Worm (Caenorhabditis elegans) whole organism, L2 larva: Measurements from ENCODE around the gene dlc-2.

ENCODE experiments used
- C34F6.9 ChIP-seq: fragments of 150-350 bp; optimal IDR thresholded peaks from 2 replicates; lab custom pipeline; 2014; ENCODE audit warnings: missing biosample characterization, missing genetic modification characterization
- F13H6.1 ChIP-seq: sonication (generic microtip); optimal IDR thresholded peaks from 2 replicates; lab custom pipeline; 2016; ENCODE audit warnings: missing genetic modification characterization, missing compliant biosample characterization
- Y55F3AM.14 ChIP-seq: fragments of 200-800 bp; sonication (Bioruptor generic); optimal IDR thresholded peaks from 2 replicates; lab custom pipeline; 2018; ENCODE audit warnings: mild to moderate bottlenecking, missing genetic modification characterization, missing compliant biosample characterization
- aly-2 ChIP-seq: fragments of 150-350 bp; optimal IDR thresholded peaks from 2 replicates; lab custom pipeline; 2014; ENCODE audit warnings: missing biosample characterization, missing genetic modification characterization
- ama-1 ChIP-seq: fragments of 150-350 bp; optimal IDR thresholded peaks from 2 replicates; lab custom pipeline; 2018; ENCODE audit warnings: inconsistent platforms
- blmp-1 ChIP-seq: sonication (generic microtip); optimal IDR thresholded peaks from 2 replicates; lab custom pipeline; 2017; ENCODE audit warnings: missing genetic modification characterization, mild to moderate bottlenecking, missing compliant biosample characterization, antibody characterized with exemption, moderate library complexity; ENCODE audit not compliant: insufficient read depth
- ceh-82 ChIP-seq: fragments of 150-350 bp; optimal IDR thresholded peaks from 2 replicates; lab custom pipeline; 2014; ENCODE audit warnings: missing biosample characterization, missing genetic modification characterization
- crh-2 ChIP-seq: sonication (generic microtip); optimal IDR thresholded peaks from 2 replicates; lab custom pipeline; 2017; ENCODE audit warnings: missing biosample characterization, missing genetic modification characterization
- dmd-4 ChIP-seq: sonication (generic microtip); optimal IDR thresholded peaks from 2 replicates; lab custom pipeline; 2017; ENCODE audit warnings: missing biosample characterization, missing genetic modification characterization
- elt-3 ChIP-seq: sonication (generic microtip); optimal IDR thresholded peaks from 2 replicates; lab custom pipeline; 2017; ENCODE audit warnings: missing biosample characterization, missing genetic modification characterization
- fos-1 ChIP-seq: fragments of 150-350 bp; optimal IDR thresholded peaks from 2 replicates; lab custom pipeline; 2014; ENCODE audit warnings: missing biosample characterization, missing genetic modification characterization
- gmeb-1 ChIP-seq: fragments of 150-350 bp; optimal IDR thresholded peaks from 2 replicates; lab custom pipeline; 2014; ENCODE audit warnings: missing biosample characterization, missing genetic modification characterization
- lin-13 ChIP-seq: fragments of 150-350 bp; optimal IDR thresholded peaks from 2 replicates; lab custom pipeline; 2014; ENCODE audit warnings: missing biosample characterization, missing genetic modification reagents, missing genetic modification characterization
- lsy-2 ChIP-seq, 2 experiments: fragments of 150-350 bp in 1 of 2; sonication (generic microtip) in 1 of 2; optimal IDR thresholded peaks; 2 replicates each; lab custom pipeline; 2014 to 2017; ENCODE audit warnings: missing biosample characterization in 2 of 2, missing genetic modification characterization in 2 of 2
- mab-5 ChIP-seq: fragments of 150-350 bp; optimal IDR thresholded peaks from 2 replicates; lab custom pipeline; 2014; ENCODE audit warnings: missing biosample characterization, missing genetic modification characterization
- mbf-1 ChIP-seq: sonication (generic microtip); optimal IDR thresholded peaks from 2 replicates; lab custom pipeline; 2017; ENCODE audit warnings: missing biosample characterization, missing genetic modification characterization
- mdl-1 ChIP-seq, 2 experiments: fragments of 150-350 bp in 1 of 2; sonication (generic microtip) in 1 of 2; optimal IDR thresholded peaks; 2 replicates each; lab custom pipeline; 2017; ENCODE audit warnings: missing biosample characterization in 2 of 2, missing genetic modification characterization in 2 of 2
- nhr-10 ChIP-seq: sonication (generic microtip); optimal IDR thresholded peaks from 2 replicates; lab custom pipeline; 2017; ENCODE audit warnings: missing biosample characterization, missing genetic modification characterization
- nhr-11 ChIP-seq: fragments of 150-350 bp; optimal IDR thresholded peaks from 2 replicates; lab custom pipeline; 2014; ENCODE audit warnings: missing biosample characterization, missing genetic modification characterization
- nhr-12 ChIP-seq: fragments of 150-350 bp; optimal IDR thresholded peaks from 2 replicates; lab custom pipeline; 2014; ENCODE audit warnings: missing biosample characterization, missing genetic modification characterization
- nhr-129 ChIP-seq: fragments of 150-350 bp; optimal IDR thresholded peaks from 2 replicates; lab custom pipeline; 2014; ENCODE audit warnings: missing biosample characterization, missing genetic modification characterization
- nhr-21 ChIP-seq: fragments of 150-350 bp; optimal IDR thresholded peaks from 2 replicates; lab custom pipeline; 2014; ENCODE audit warnings: missing biosample characterization, missing genetic modification characterization
- nhr-23 ChIP-seq: fragments of 150-350 bp; optimal IDR thresholded peaks from 2 replicates; lab custom pipeline; 2014; ENCODE audit warnings: missing biosample characterization, missing genetic modification reagents, missing genetic modification characterization
- nhr-237 ChIP-seq: fragments of 150-350 bp; optimal IDR thresholded peaks from 2 replicates; lab custom pipeline; 2014; ENCODE audit warnings: missing biosample characterization, missing genetic modification characterization
- nhr-25 ChIP-seq: fragments of 150-350 bp; sonication (generic microtip); optimal IDR thresholded peaks from 3 replicates; lab custom pipeline; 2014; ENCODE audit warnings: missing biosample characterization, missing genetic modification characterization
- nhr-77 ChIP-seq: fragments of 150-350 bp; optimal IDR thresholded peaks from 2 replicates; lab custom pipeline; 2014; ENCODE audit warnings: missing biosample characterization, missing genetic modification characterization
- peb-1 ChIP-seq: fragments of 150-350 bp; optimal IDR thresholded peaks from 2 replicates; lab custom pipeline; 2014; ENCODE audit warnings: missing biosample characterization, missing genetic modification characterization
- sem-4 ChIP-seq: fragments of 150-350 bp; optimal IDR thresholded peaks from 2 replicates; lab custom pipeline; 2014; ENCODE audit warnings: missing biosample characterization, missing genetic modification reagents, missing genetic modification characterization
- skn-1 ChIP-seq: sonication (generic microtip); optimal IDR thresholded peaks from 2 replicates; lab custom pipeline; 2017; ENCODE audit warnings: missing biosample characterization, missing genetic modification characterization
- sma-3 ChIP-seq: sonication (generic microtip); optimal IDR thresholded peaks from 2 replicates; lab custom pipeline; 2016; ENCODE audit warnings: missing genetic modification reagents, missing genetic modification characterization, missing compliant biosample characterization
- sma-9 ChIP-seq, 2 experiments: fragments of 150-350 bp in 1 of 2; sonication (generic microtip) in 1 of 2; optimal IDR thresholded peaks; 2 replicates each; lab custom pipeline; 2014 to 2016; ENCODE audit warnings: missing genetic modification characterization in 2 of 2, mild to moderate bottlenecking in 1 of 2, missing biosample characterization in 1 of 2, missing compliant biosample characterization in 1 of 2, missing genetic modification reagents in 1 of 2, moderate library complexity in 1 of 2
- snpc-4 ChIP-seq: fragments of 150-350 bp; optimal IDR thresholded peaks from 2 replicates; lab custom pipeline; 2014; ENCODE audit warnings: missing biosample characterization, missing genetic modification characterization
- unc-39 ChIP-seq: fragments of 150-350 bp; optimal IDR thresholded peaks from 2 replicates; lab custom pipeline; 2014; ENCODE audit warnings: missing biosample characterization, missing genetic modification characterization
- unc-55 ChIP-seq: fragments of 150-350 bp; sonication (generic microtip); optimal IDR thresholded peaks from 3 replicates; lab custom pipeline; 2014; ENCODE audit warnings: missing biosample characterization, missing genetic modification reagents, missing genetic modification characterization
- unc-62 ChIP-seq: fragments of 150-350 bp; optimal IDR thresholded peaks from 2 replicates; lab custom pipeline; 2014; ENCODE audit warnings: missing biosample characterization, missing genetic modification reagents, missing genetic modification characterization
- zag-1 ChIP-seq: fragments of 150-350 bp; optimal IDR thresholded peaks from 2 replicates; lab custom pipeline; 2014; ENCODE audit warnings: missing biosample characterization, missing genetic modification characterization
- ztf-1 ChIP-seq: fragments of 200-800 bp; sonication (Bioruptor generic); conservative IDR thresholded peaks from 2 replicates; pipeline ENCODE4 v1.3.6; 2022; ENCODE audit warnings: missing genetic modification characterization, missing compliant biosample characterization
- ztf-11 ChIP-seq: sonication (generic microtip); optimal IDR thresholded peaks from 2 replicates; lab custom pipeline; 2017; ENCODE audit warnings: missing biosample characterization, missing genetic modification characterization
- ztf-4 ChIP-seq: fragments of 150-350 bp; optimal IDR thresholded peaks from 2 replicates; lab custom pipeline; 2014; ENCODE audit warnings: missing biosample characterization, missing genetic modification characterization

The dlc-2 gene

DNA sequence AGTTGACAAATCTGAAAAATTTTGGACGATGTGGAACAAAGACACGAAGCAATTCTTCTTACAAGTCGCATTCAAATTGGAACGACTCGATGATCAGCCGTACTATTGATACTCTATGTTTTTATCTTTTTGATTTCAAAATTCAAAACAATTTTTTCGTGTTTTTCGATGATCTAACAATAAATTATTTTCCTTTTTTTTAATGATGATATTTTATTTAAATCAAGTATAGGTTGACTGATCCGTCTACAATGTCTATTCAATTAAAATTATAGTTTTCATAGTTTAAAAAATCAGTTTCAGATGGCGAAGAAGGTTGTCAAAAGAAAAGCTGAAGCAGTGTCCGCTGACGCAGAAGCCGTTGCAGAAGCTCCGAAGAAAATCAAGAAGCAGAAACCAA is 26.3 kb downstream of the dlc-2 start, which contains the start of gene rbm-34:
rbm-34 (plus strand) TSS at position 301 of the 400 bp plus-strand sequence.
- TF ChIP-seq crh-2 (tag; lab: Kevin White, UChicago) (no peak), ama-1 (lab: Kevin White, UChicago) (no peak), mdl-1 (tag; optimal IDR thresholded peaks at IDR 0.05; lab: Kevin White, UChicago) (no peak), ztf-1 (GFP tag; lab: Robert Waterston, UW) (no peak), nhr-77 (no peak), Y55F3AM.14 (GFP tag; lab: Kevin White, UChicago) (no peak), nhr-10 (tag; lab: Kevin White, UChicago) (no peak), ztf-11 (no peak), lin-13 (GFP tag; lab: Kevin White, UChicago) (no peak), F13H6.1 (tag; lab: Kevin White, UChicago) (no peak), mbf-1 (tag; lab: Kevin White, UChicago) (no peak), aly-2 (tag; lab: Kevin White, UChicago) (no peak), sem-4 (tag; lab: Kevin White, UChicago) (no peak)

- TF ChIP-seq nhr-129 (tag; lab: Kevin White, UChicago) (peak; percentile 3), peb-1 (tag; lab: Kevin White, UChicago) (no peak), unc-39 (tag; lab: Kevin White, UChicago) (no peak), lsy-2 (tag; optimal IDR thresholded peaks at IDR 0.05; lab: Kevin White, UChicago) (no peak), mab-5 (tag; lab: Kevin White, UChicago) (no peak), nhr-21 (no peak), mdl-1 (tag; optimal IDR thresholded peaks at IDR 0.05; lab: Kevin White, UChicago) (no peak)
Measured at ce11 chrIV:12084587-12084986, 26.8 kb downstream of the dlc-2 start.

- TF ChIP-seq Y55F3AM.14 (GFP tag; lab: Kevin White, UChicago) = no peak
- TF ChIP-seq nhr-129 (tag; lab: Kevin White, UChicago) = no peak
- no peak for TF ChIP-seq unc-62
- no peak for TF ChIP-seq fos-1
- TF ChIP-seq unc-39 (tag; lab: Kevin White, UChicago) = no peak
Measured at ce11 chrIV:12084178-12084577, 27.2 kb downstream of the dlc-2 start, which contains the start of gene repo-1. TSS of gene repo-1 (plus strand) at chrIV:12084478.

DNA sequence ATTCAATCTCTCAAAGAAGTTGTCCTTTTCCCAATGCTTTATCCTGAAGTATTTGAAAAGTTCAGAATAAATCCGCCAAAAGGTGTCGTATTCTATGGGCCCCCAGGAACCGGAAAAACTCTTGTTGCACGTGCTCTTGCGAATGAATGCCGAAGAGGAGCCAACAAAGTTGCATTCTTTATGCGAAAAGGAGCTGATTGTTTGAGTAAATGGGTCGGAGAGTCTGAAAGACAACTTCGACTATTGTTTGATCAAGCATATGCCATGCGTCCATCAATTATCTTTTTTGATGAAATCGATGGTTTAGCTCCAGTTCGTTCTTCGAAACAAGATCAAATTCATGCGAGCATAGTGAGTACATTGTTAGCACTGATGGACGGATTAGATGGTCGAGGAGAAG is 30.6 kb downstream of the dlc-2 start:
- no peak for TF ChIP-seq F13H6.1 (tag; lab: Kevin White, UChicago)
- TF ChIP-seq nhr-25 = no peak
- no peak for TF ChIP-seq mbf-1 (tag; lab: Kevin White, UChicago)
- TF ChIP-seq nhr-23 (tag; lab: Kevin White, UChicago) = no peak
- TF ChIP-seq elt-3 (tag; lab: Kevin White, UChicago) = no peak
- TF ChIP-seq snpc-4 (tag; lab: Kevin White, UChicago) = no peak
- TF ChIP-seq ama-1 (lab: Kevin White, UChicago) = no peak
- TF ChIP-seq nhr-77 = no peak
- no peak for TF ChIP-seq crh-2 (tag; lab: Kevin White, UChicago)
- TF ChIP-seq ceh-82 = no peak
- no peak for TF ChIP-seq zag-1 (tag; lab: Kevin White, UChicago)
- TF ChIP-seq mab-5 (tag; lab: Kevin White, UChicago) = no peak
- TF ChIP-seq ztf-4 (tag; lab: Kevin White, UChicago) = no peak
- no peak for TF ChIP-seq nhr-21
- TF ChIP-seq nhr-11 (tag; lab: Kevin White, UChicago) = no peak
- TF ChIP-seq nhr-12 (tag; lab: Kevin White, UChicago) = no peak
- TF ChIP-seq sma-9 (GFP tag; optimal IDR thresholded peaks at IDR 0.05; lab: Kevin White, UChicago) = no peak
- TF ChIP-seq sma-9 (tag; optimal IDR thresholded peaks at IDR 0.05; lab: Kevin White, UChicago) = no peak

DNA sequence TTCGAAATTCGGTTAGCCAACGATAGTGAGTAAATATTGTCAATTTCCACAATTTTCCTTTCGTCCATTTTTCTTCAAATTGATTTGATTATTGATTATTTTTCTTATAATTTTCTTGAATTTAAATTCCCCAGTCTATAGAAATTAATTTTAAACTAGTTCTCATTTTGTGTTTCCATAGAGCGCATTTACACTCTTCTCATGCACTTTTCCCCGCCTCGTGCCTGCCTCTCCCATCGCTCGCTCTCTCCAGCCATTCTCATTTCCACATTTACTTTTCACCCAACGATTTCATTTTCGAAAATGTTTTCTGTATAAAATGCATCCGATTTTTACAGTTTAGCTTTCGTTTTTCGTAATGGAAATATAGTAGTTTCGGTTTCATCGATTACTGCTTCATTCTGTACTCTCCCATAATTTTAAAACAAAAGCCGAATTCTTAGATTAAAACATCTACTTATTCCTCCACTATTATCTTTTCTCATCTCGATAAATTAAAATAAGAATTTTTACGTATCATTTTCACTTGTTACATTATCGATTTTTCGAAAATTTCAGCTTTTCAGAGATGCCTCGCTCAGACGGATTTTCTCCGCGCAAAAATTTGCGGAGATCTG is 32.4 kb downstream of the dlc-2 start, which contains the start of gene lex-1:
lex-1 (plus strand) TSS at position 567 of the 617 bp plus-strand sequence.
- peak; percentile 34 for TF ChIP-seq lin-13 (GFP tag; lab: Kevin White, UChicago)
- TF ChIP-seq sma-3 (GFP tag; lab: Kevin White, UChicago) = no peak
- peak; percentile 66 for TF ChIP-seq gmeb-1
- no peak for TF ChIP-seq nhr-11 (tag; lab: Kevin White, UChicago)
- TF ChIP-seq skn-1 = no peak
- no peak for TF ChIP-seq nhr-237 (tag; lab: Kevin White, UChicago)
- TF ChIP-seq elt-3 (tag; lab: Kevin White, UChicago) = no peak
- no peak for TF ChIP-seq mbf-1 (tag; lab: Kevin White, UChicago)
- TF ChIP-seq unc-55 = peak; percentile 72
- no peak for TF ChIP-seq peb-1 (tag; lab: Kevin White, UChicago)
- TF ChIP-seq lsy-2 (tag; optimal IDR thresholded peaks at IDR 0.05; lab: Kevin White, UChicago) = peak in 1 of 2 experiments; percentile 66
- TF ChIP-seq Y55F3AM.14 (GFP tag; lab: Kevin White, UChicago) = no peak
- peak; percentile 26 for TF ChIP-seq fos-1
- TF ChIP-seq zag-1 (tag; lab: Kevin White, UChicago) = no peak
- no peak for TF ChIP-seq blmp-1 (tag; lab: Kevin White, UChicago)
- TF ChIP-seq nhr-77 = no peak
- peak; percentile 71 for TF ChIP-seq nhr-129 (tag; lab: Kevin White, UChicago)
- peak; percentile 60 for TF ChIP-seq C34F6.9 (tag; lab: Kevin White, UChicago)
- no peak for TF ChIP-seq unc-62
- peak in 1 of 2 experiments; percentile 37 for TF ChIP-seq mdl-1 (tag; optimal IDR thresholded peaks at IDR 0.05; lab: Kevin White, UChicago)
- TF ChIP-seq crh-2 (tag; lab: Kevin White, UChicago) = peak; percentile 10
- TF ChIP-seq nhr-21 = no peak
- no peak for TF ChIP-seq dmd-4 (tag; lab: Kevin White, UChicago)
